Worm (Caenorhabditis elegans) whole organism, midembryonic: Measurements from ENCODE around the gene B0244.7.

Experiments used
- T22C8.4 ChIP-seq: fragments of 200-800 bp; sonication (Bioruptor generic); IDR thresholded peaks from 2 replicates; pipeline ENCODE4 v1.3.6; 2022; ENCODE audit warnings: missing genetic modification characterization, missing compliant biosample characterization
- cog-1 ChIP-seq: sonication (generic microtip); optimal IDR thresholded peaks from 2 replicates; lab custom pipeline; 2016; ENCODE audit warnings: missing genetic modification characterization, missing compliant biosample characterization
- flt-1 ChIP-seq: fragments of 200-800 bp; sonication (Bioruptor generic); IDR thresholded peaks from 2 replicates; pipeline ENCODE4 v1.3.6; 2022; ENCODE audit warnings: missing genetic modification characterization, missing compliant biosample characterization
- klf-2 ChIP-seq: fragments of 200-800 bp; sonication (Bioruptor generic); conservative IDR thresholded peaks from 2 replicates; pipeline ENCODE4 v1.3.6; 2022; ENCODE audit warnings: missing genetic modification reagents, missing genetic modification characterization, missing compliant biosample characterization
- med-1 ChIP-seq: sonication (generic microtip); optimal IDR thresholded peaks from 2 replicates; lab custom pipeline; 2017; ENCODE audit warnings: missing genetic modification characterization, mild to moderate bottlenecking, missing compliant biosample characterization, antibody characterized with exemption, missing genetic modification reagents; ENCODE audit not compliant: insufficient read depth
- ref-1 ChIP-seq: fragments of 200-800 bp; sonication (Bioruptor generic); conservative IDR thresholded peaks from 2 replicates; pipeline ENCODE4 v1.3.6; 2022; ENCODE audit warnings: missing genetic modification reagents, missing genetic modification characterization, missing compliant biosample characterization
- tab-1 ChIP-seq: fragments of 200-800 bp; sonication (Bioruptor generic); IDR thresholded peaks from 2 replicates; pipeline ENCODE4 v1.3.6; 2022; ENCODE audit warnings: missing genetic modification characterization, missing compliant biosample characterization
- ztf-23 ChIP-seq: fragments of 200-800 bp; sonication (Bioruptor generic); IDR thresholded peaks from 2 replicates; pipeline ENCODE4 v1.3.6; 2022; ENCODE audit warnings: missing genetic modification reagents, missing genetic modification characterization, missing compliant biosample characterization
- ztf-29 ChIP-seq: fragments of 200-800 bp; sonication (Bioruptor generic); IDR thresholded peaks from 2 replicates; pipeline ENCODE4 v1.3.6; 2022; ENCODE audit warnings: missing genetic modification reagents, missing genetic modification characterization, missing compliant biosample characterization

The B0244.7 gene

ce11 chrIII:5743084-5743483 is 11.8 kb downstream of the B0244.7 start, which contains the start of gene B0244.15:
B0244.15 (plus strand) TSS chrIII:5743384.
- no peak for TF ChIP-seq ztf-23 (GFP tag; lab: Robert Waterston, UW)
- no peak for TF ChIP-seq tab-1
- no peak for TF ChIP-seq T22C8.4 (GFP tag; lab: Robert Waterston, UW)
- TF ChIP-seq cog-1 (tag; lab: Kevin White, UChicago) = no peak
- no peak for TF ChIP-seq med-1
- TF ChIP-seq flt-1 (GFP tag; lab: Robert Waterston, UW) = no peak
- TF ChIP-seq ref-1 = no peak
- no peak for TF ChIP-seq ztf-29 (GFP tag; lab: Robert Waterston, UW)
- TF ChIP-seq klf-2 (GFP tag; lab: Robert Waterston, UW) = no peak

- no peak for TF ChIP-seq ztf-23 (GFP tag; lab: Robert Waterston, UW)
- TF ChIP-seq ref-1 = no peak
- no peak for TF ChIP-seq klf-2 (GFP tag; lab: Robert Waterston, UW)
- TF ChIP-seq flt-1 (GFP tag; lab: Robert Waterston, UW) = no peak
- TF ChIP-seq cog-1 (tag; lab: Kevin White, UChicago) = no peak
- no peak for TF ChIP-seq tab-1
- no peak for TF ChIP-seq ztf-29 (GFP tag; lab: Robert Waterston, UW)
- no peak for TF ChIP-seq T22C8.4 (GFP tag; lab: Robert Waterston, UW)
- no peak for TF ChIP-seq med-1
These were observed 13.3 kb downstream of the B0244.7 start, which contains the start of gene B0244.5 for ce11 chrIII:5744579-5744978. B0244.5 (plus strand) TSS chrIII:5744879.

- no peak for TF ChIP-seq klf-2 (GFP tag; lab: Robert Waterston, UW)
- TF ChIP-seq flt-1 (GFP tag; lab: Robert Waterston, UW) = no peak
- no peak for TF ChIP-seq cog-1 (tag; lab: Kevin White, UChicago)
- TF ChIP-seq ref-1 = no peak
- TF ChIP-seq T22C8.4 (GFP tag; lab: Robert Waterston, UW) = no peak
- no peak for TF ChIP-seq tab-1
- TF ChIP-seq med-1 = no peak
- TF ChIP-seq ztf-23 (GFP tag; lab: Robert Waterston, UW) = no peak
- no peak for TF ChIP-seq ztf-29 (GFP tag; lab: Robert Waterston, UW)
These were observed 15.9 kb downstream of the B0244.7 start, which contains the start of gene B0244.4 for ce11 chrIII:5747185-5747584. B0244.4 (plus strand) TSS chrIII:5747485.

- no peak for TF ChIP-seq ztf-29 (GFP tag; lab: Robert Waterston, UW)
- TF ChIP-seq ref-1 = no peak
- no peak for TF ChIP-seq ztf-23 (GFP tag; lab: Robert Waterston, UW)
- no peak for TF ChIP-seq cog-1 (tag; lab: Kevin White, UChicago)
- TF ChIP-seq T22C8.4 (GFP tag; lab: Robert Waterston, UW) = no peak
- TF ChIP-seq klf-2 (GFP tag; lab: Robert Waterston, UW) = no peak
- TF ChIP-seq flt-1 (GFP tag; lab: Robert Waterston, UW) = no peak
- no peak for TF ChIP-seq tab-1
- TF ChIP-seq med-1 = no peak
These were observed 17.1 kb downstream of the B0244.7 start for ce11 chrIII:5748360-5748759.

ce11 chrIII:5750503-5750902 is 19.2 kb downstream of the B0244.7 start:
- TF ChIP-seq T22C8.4 (GFP tag; lab: Robert Waterston, UW) (no peak), ztf-23 (GFP tag; lab: Robert Waterston, UW) (no peak), ref-1 (no peak), ztf-29 (GFP tag; lab: Robert Waterston, UW) (no peak), tab-1 (no peak)

ce11 chrIII:5755204-5755603 is 23.9 kb downstream of the B0244.7 start, which contains the start of gene ida-1:
ida-1 (plus strand) TSS chrIII:5755539.
- peak; percentile 32; the same call in 1 of the 2 replicates for TF ChIP-seq T22C8.4 (GFP tag; lab: Robert Waterston, UW)
- no peak for TF ChIP-seq flt-1 (GFP tag; lab: Robert Waterston, UW)
- TF ChIP-seq tab-1 = no peak

ce11 chrIII:5757492-5758045 is 26.3 kb downstream of the B0244.7 start:
- TF ChIP-seq cog-1 (tag; lab: Kevin White, UChicago) (no peak), klf-2 (GFP tag; lab: Robert Waterston, UW) (no peak), ref-1 (no peak), flt-1 (GFP tag; lab: Robert Waterston, UW) (no peak), ztf-29 (GFP tag; lab: Robert Waterston, UW) (no peak), T22C8.4 (GFP tag; lab: Robert Waterston, UW) (no peak), ztf-23 (GFP tag; lab: Robert Waterston, UW) (no peak), tab-1 (no peak), med-1 (no peak)

ce11 chrIII:5758519-5759099 is 27.3 kb downstream of the B0244.7 start:
- TF ChIP-seq ztf-29 (GFP tag; lab: Robert Waterston, UW) = no peak
- TF ChIP-seq med-1 = no peak
- TF ChIP-seq ztf-23 (GFP tag; lab: Robert Waterston, UW) = no peak
- no peak for TF ChIP-seq tab-1
- TF ChIP-seq cog-1 (tag; lab: Kevin White, UChicago) = no peak
- no peak for TF ChIP-seq ref-1
- no peak for TF ChIP-seq flt-1 (GFP tag; lab: Robert Waterston, UW)
- no peak for TF ChIP-seq T22C8.4 (GFP tag; lab: Robert Waterston, UW)
- no peak for TF ChIP-seq klf-2 (GFP tag; lab: Robert Waterston, UW)

ce11 chrIII:5760721-5761120 is 29.4 kb downstream of the B0244.7 start:
- TF ChIP-seq cog-1 (tag; lab: Kevin White, UChicago) = no peak
- no peak for TF ChIP-seq ref-1
- TF ChIP-seq tab-1 = no peak
- TF ChIP-seq flt-1 (GFP tag; lab: Robert Waterston, UW) = no peak
- no peak for TF ChIP-seq ztf-23 (GFP tag; lab: Robert Waterston, UW)
- TF ChIP-seq med-1 = no peak
- no peak for TF ChIP-seq klf-2 (GFP tag; lab: Robert Waterston, UW)
- no peak for TF ChIP-seq T22C8.4 (GFP tag; lab: Robert Waterston, UW)
- no peak for TF ChIP-seq ztf-29 (GFP tag; lab: Robert Waterston, UW)

- no peak for TF ChIP-seq cog-1 (tag; lab: Kevin White, UChicago)
- no peak for TF ChIP-seq med-1
- no peak for TF ChIP-seq klf-2 (GFP tag; lab: Robert Waterston, UW)
These were observed 30.6 kb downstream of the B0244.7 start for ce11 chrIII:5761886-5762285.
